Worm (Caenorhabditis elegans) whole organism, early embryonic: ENCODE measurements around the gene srh-2.

Source experiments
- aly-1 ChIP-seq: sonication (generic microtip); optimal IDR thresholded peaks from 2 replicates; lab custom pipeline; 2016; ENCODE audit warnings: missing genetic modification characterization, missing compliant biosample characterization
- flt-1 ChIP-seq: fragments of 200-800 bp; sonication (Bioruptor generic); IDR thresholded peaks from 2 replicates; pipeline ENCODE4 v1.3.6; 2022; ENCODE audit warnings: missing genetic modification characterization, missing compliant biosample characterization
- hmbx-1 ChIP-seq: sonication (generic microtip); optimal IDR thresholded peaks from 2 replicates; lab custom pipeline; 2016; ENCODE audit warnings: mild to moderate bottlenecking, missing genetic modification characterization, missing compliant biosample characterization
- pes-1 ChIP-seq: fragments of 200-800 bp; sonication (Bioruptor generic); IDR thresholded peaks from 2 replicates; pipeline ENCODE4 v1.3.6; 2022; ENCODE audit warnings: missing genetic modification reagents, missing genetic modification characterization, missing compliant biosample characterization
- tbx-11 ChIP-seq: fragments of 200-800 bp; sonication (Bioruptor generic); IDR thresholded peaks from 2 replicates; pipeline ENCODE4 v1.3.6; 2022; ENCODE audit warnings: missing genetic modification characterization, missing compliant biosample characterization

DNA sequence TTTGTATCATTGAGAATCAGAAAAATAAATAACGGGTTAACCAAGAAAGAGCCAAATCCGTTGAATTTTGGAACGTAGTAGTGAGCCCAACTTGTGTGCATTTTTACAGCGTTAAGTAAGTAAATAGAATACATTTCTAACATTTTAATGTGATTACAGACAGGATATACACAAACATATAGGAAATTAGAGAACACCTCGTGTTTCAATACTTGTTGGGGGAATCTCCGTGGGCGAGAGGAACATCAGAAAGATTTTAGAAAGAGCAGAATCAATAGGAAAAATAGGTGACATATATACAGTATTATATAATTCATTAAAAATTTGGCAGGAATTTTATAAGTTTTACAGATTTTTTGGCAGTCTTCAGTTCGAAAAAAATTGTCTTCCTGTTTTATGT lies 10.7 kb downstream of the srh-2 start, which contains the start of gene srj-24:
- no peak for TF ChIP-seq hmbx-1
- TF ChIP-seq tbx-11 (GFP tag; lab: Robert Waterston, UW) = no peak
- no peak for TF ChIP-seq flt-1 (GFP tag; lab: Robert Waterston, UW)
- TF ChIP-seq aly-1 = no peak
- no peak for TF ChIP-seq pes-1
